Fruit fly (Drosophila melanogaster) whole organism, prepupa: ENCODE results near the gene Nubpl.

Experiments
- CG10631 ChIP-seq: fragments of 200-800 bp; sonication (Bioruptor generic); optimal IDR thresholded peaks from 2 replicates; lab custom pipeline; 2016; ENCODE audit warnings: missing biosample characterization, missing genetic modification characterization
- CG6163 ChIP-seq: fragments of 200-800 bp; sonication (Bioruptor generic); IDR thresholded peaks from 3 replicates; pipeline ENCODE4 v1.3.6; 2022; ENCODE audit warnings: missing biosample characterization, missing genetic modification characterization
- CG6808 ChIP-seq: fragments of 200-800 bp; sonication (Bioruptor generic); optimal IDR thresholded peaks from 3 replicates; lab custom pipeline; 2017; ENCODE audit warnings: missing biosample characterization, missing genetic modification characterization, mild to moderate bottlenecking, moderate library complexity, missing genetic modification reagents
- CG7368 ChIP-seq: fragments of 200-800 bp; sonication (Bioruptor generic); optimal IDR thresholded peaks from 3 replicates; lab custom pipeline; 2016; ENCODE audit warnings: missing biosample characterization, missing genetic modification characterization
- Ets21C ChIP-seq: fragments of 200-800 bp; sonication (Bioruptor generic); optimal IDR thresholded peaks from 3 replicates; lab custom pipeline; 2016; ENCODE audit warnings: missing biosample characterization, missing genetic modification characterization
- Sox102F ChIP-seq: fragments of 200-800 bp; sonication (Bioruptor generic); optimal IDR thresholded peaks from 2 replicates; lab custom pipeline; 2016; ENCODE audit warnings: missing biosample characterization, mild to moderate bottlenecking, missing genetic modification characterization
- acj6 ChIP-seq: fragments of 200-800 bp; sonication (Bioruptor generic); optimal IDR thresholded peaks from 3 replicates; lab custom pipeline; 2016; ENCODE audit warnings: missing biosample characterization, missing genetic modification characterization
- dsx ChIP-seq: fragments of 200-800 bp; optimal IDR thresholded peaks from 3 replicates; lab custom pipeline; 2019; ENCODE audit warnings: missing biosample characterization, mild to moderate bottlenecking, missing genetic modification characterization, moderate library complexity; ENCODE audit not compliant: poor library complexity, severe bottlenecking
- pdm3 ChIP-seq: fragments of 200-800 bp; sonication (Bioruptor generic); optimal IDR thresholded peaks from 3 replicates; lab custom pipeline; 2016; ENCODE audit warnings: missing biosample characterization, missing genetic modification characterization
- spab ChIP-seq: fragments of 200-800 bp; sonication (Bioruptor generic); optimal IDR thresholded peaks from 2 replicates; lab custom pipeline; 2017; ENCODE audit warnings: missing biosample characterization, mild to moderate bottlenecking, missing genetic modification characterization, missing genetic modification reagents
- vri ChIP-seq: fragments of 200-800 bp; sonication (Bioruptor generic); optimal IDR thresholded peaks from 3 replicates; lab custom pipeline; 2016; ENCODE audit warnings: missing biosample characterization, mild to moderate bottlenecking, missing genetic modification characterization

DNA sequence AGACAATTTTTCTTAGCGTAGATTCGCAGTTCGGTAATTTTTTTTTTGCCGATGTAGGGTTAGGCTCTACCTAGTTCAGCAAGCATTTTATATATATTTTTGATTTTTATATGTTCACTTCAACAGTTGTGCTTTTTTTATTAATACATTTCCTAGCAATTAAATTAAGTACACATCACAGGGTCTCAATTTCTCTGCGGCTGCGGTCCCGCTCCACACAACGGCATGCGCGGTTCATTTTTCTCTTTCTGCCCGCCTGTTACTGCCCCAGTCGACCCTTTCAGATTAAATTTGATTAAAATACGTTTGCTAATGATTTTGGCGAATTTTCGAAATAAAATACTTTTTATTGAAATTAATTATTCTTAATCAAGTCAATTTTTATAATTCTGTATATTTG is 53.1 kb downstream of the Nubpl start:
- TF ChIP-seq CG6163 (GFP tag; lab: Robert Waterston, UW) (no peak), vri (GFP tag; lab: Kevin White, UChicago) (no peak), spab (GFP tag; lab: Kevin White, UChicago) (no peak), pdm3 (no peak), CG10631 (GFP tag; lab: Kevin White, UChicago) (no peak), dsx (GFP tag; lab: Kevin White, UChicago) (no peak), CG6808 (no peak), CG7368 (GFP tag; lab: Kevin White, UChicago) (no peak), Ets21C (GFP tag; lab: Kevin White, UChicago) (no peak), Sox102F (GFP tag; lab: Kevin White, UChicago) (no peak), acj6 (GFP tag; lab: Kevin White, UChicago) (no peak)
